Fruit fly (Drosophila melanogaster) whole organism: ENCODE measurements around the gene beat-Vc.

Experiments
- CG8478 ChIP-seq: fragments of >200 bp; optimal IDR thresholded peaks from 2 replicates; lab custom pipeline; 2018; ENCODE audit warnings: inconsistent platforms
- Dll ChIP-seq: fragments of >200 bp; optimal IDR thresholded peaks from 2 replicates; lab custom pipeline; 2017
- EcR ChIP-seq, 2 experiments: fragments of >200 bp; optimal IDR thresholded peaks; 2 replicates each; lab custom pipeline; 2017; ENCODE audit warnings: missing biosample characterization in 2 of 2, missing genetic modification characterization in 2 of 2, missing genetic modification reagents in 2 of 2
- pan ChIP-seq: fragments of >200 bp; optimal IDR thresholded peaks from 2 replicates; lab custom pipeline; 2017
- psq ChIP-seq: fragments of >200 bp; optimal IDR thresholded peaks from 2 replicates; lab custom pipeline; 2017
- usp ChIP-seq: fragments of >200 bp; optimal IDR thresholded peaks from 2 replicates; lab custom pipeline; 2017; ENCODE audit warnings: missing biosample characterization, missing genetic modification characterization, mixed read lengths

Gene beat-Vc

DNA sequence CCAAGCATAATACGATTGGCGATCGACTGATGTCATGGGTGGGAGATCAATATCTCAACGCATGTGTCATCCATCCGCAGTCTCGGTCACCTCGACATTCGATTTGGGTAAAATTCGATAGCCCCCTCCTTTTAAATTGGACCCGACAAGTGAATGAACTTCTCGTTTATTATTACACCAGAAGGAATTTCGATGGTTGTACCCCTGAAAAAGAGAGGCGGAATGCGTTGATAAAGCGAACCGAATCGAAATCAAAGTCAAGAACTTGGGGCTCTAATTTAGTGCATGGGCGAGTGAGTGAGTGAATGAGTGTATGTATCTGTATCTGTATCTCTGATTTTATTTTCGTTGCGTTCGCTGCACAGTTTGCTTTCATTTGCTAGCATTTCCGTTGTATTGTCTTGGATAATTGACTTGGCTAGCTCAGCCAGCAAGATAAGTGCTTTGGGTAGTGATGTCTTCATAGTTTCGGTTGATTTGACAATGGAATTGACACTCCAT is 81.0 kb downstream of the beat-Vc start:
- TF ChIP-seq CG8478 (lab: Kevin White, UChicago) (no peak), pan (lab: Kevin White, UChicago) (no peak), EcR (GFP tag; optimal IDR thresholded peaks at IDR 0.05; lab: Kevin White, UChicago) (no peak), Dll (lab: Kevin White, UChicago) (no peak), psq (lab: Kevin White, UChicago) (no peak), usp (GFP tag; lab: Kevin White, UChicago) (no peak)

- no peak for TF ChIP-seq psq (lab: Kevin White, UChicago)
- no peak for TF ChIP-seq Dll (lab: Kevin White, UChicago)
- TF ChIP-seq CG8478 (lab: Kevin White, UChicago), result no peak
- TF ChIP-seq pan (lab: Kevin White, UChicago), result no peak
- TF ChIP-seq usp (GFP tag; lab: Kevin White, UChicago), result no peak
- no peak for TF ChIP-seq EcR (GFP tag; optimal IDR thresholded peaks at IDR 0.05; lab: Kevin White, UChicago)
Observed at dm6 chr3R:12701257-12701656, 81.8 kb downstream of the beat-Vc start.

DNA sequence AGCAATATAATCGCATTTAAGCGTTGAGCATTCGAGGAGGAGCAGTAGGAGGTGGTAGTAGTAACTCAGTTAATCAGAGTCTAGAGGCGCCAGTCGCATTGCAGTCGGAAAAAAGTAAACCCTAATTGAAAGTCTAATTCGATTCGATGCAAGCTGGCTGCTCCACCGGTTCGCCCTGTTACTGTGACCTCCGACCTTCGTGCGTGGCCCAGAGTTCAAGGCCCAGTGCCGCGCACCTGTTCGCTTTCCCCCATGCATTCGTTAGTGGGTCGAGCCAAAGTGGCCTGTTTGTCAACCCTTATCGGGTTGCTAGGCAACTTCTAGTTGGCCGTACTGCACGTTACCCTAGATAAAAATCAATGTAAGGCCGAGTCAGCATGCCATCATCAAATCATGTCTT is 82.6 kb downstream of the beat-Vc start:
- TF ChIP-seq usp (GFP tag; lab: Kevin White, UChicago) (no peak), pan (lab: Kevin White, UChicago) (no peak), psq (lab: Kevin White, UChicago) (no peak), EcR (GFP tag; optimal IDR thresholded peaks at IDR 0.05; lab: Kevin White, UChicago) (no peak), CG8478 (lab: Kevin White, UChicago) (no peak), Dll (lab: Kevin White, UChicago) (no peak)

dm6 chr3R:12699620-12700378 is 83.2 kb downstream of the beat-Vc start:
- TF ChIP-seq usp (GFP tag; lab: Kevin White, UChicago), result no peak
- TF ChIP-seq EcR (GFP tag; optimal IDR thresholded peaks at IDR 0.05; lab: Kevin White, UChicago), result no peak
- TF ChIP-seq psq (lab: Kevin White, UChicago), result no peak
- TF ChIP-seq Dll (lab: Kevin White, UChicago), result no peak
- TF ChIP-seq pan (lab: Kevin White, UChicago), result no peak
- TF ChIP-seq CG8478 (lab: Kevin White, UChicago), result no peak

DNA sequence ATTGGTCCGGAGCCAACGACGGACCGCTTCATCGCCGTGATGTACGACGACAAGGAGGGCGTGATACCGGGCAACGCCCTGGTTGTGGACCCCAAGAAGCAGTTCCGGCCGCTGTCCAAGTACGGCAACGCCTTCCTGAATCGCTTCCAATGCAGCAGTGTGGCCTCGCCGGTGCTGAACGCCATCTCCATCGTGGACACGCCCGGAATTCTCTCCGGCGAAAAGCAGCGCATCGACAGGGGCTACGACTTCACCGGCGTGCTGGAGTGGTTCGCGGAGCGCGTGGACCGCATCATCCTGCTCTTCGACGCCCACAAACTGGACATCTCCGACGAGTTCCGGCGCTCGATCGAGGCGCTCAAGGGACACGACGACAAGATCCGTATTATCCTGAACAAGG is 84.7 kb downstream of the beat-Vc start:
- TF ChIP-seq Dll (lab: Kevin White, UChicago) (no peak), CG8478 (lab: Kevin White, UChicago) (no peak), psq (lab: Kevin White, UChicago) (no peak), pan (lab: Kevin White, UChicago) (no peak), EcR (GFP tag; optimal IDR thresholded peaks at IDR 0.05; lab: Kevin White, UChicago) (no peak), usp (GFP tag; lab: Kevin White, UChicago) (no peak)

- TF ChIP-seq usp (GFP tag; lab: Kevin White, UChicago), result no peak
- no peak for TF ChIP-seq Dll (lab: Kevin White, UChicago)
- TF ChIP-seq EcR (GFP tag; optimal IDR thresholded peaks at IDR 0.05; lab: Kevin White, UChicago), result no peak
Observed at dm6 chr3R:12697571-12698039, 85.4 kb downstream of the beat-Vc start.

DNA sequence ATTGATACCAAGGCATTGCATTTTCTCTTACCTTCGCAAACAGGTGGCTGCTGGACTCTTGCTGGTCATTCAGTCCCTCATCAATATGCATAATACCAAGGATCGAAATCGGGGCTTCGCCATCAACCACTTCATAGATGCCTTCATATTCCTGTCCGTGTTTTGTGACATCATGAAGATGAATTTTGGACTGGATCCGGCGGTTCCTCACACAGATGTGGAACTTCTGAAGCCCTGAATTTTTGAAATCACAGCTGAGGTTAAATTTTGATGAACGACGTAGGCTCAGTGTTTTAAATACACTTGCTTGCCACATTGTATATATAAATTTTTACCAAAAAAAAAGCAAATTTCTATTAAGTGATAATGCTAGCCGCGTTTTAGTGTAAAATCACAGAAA is 86.0 kb downstream of the beat-Vc start, which contains the start of gene Past1:
Gene Past1, plus strand, starts transcription at position 301 of the 400 bp plus-strand sequence.
- no peak for TF ChIP-seq Dll (lab: Kevin White, UChicago)
- TF ChIP-seq EcR (GFP tag; optimal IDR thresholded peaks at IDR 0.05; lab: Kevin White, UChicago), result no peak
